Fruit fly (Drosophila melanogaster): Measurements from ENCODE around the gene Dic2.

Gene Dic2

dm6 chr3R:20501327-20501726, at the start of gene Dic2:
Dic2 (minus strand) TSS chr3R:20501427.
- no peak for TF ChIP-seq CG10669 (GFP tag; optimal IDR thresholded peaks at IDR 0.05)

- TF ChIP-seq lz (GFP tag; optimal IDR thresholded peaks at IDR 0.05) = peak; percentile 71
- peak; percentile 67 to 88 for TF ChIP-seq ss (GFP tag; optimal IDR thresholded peaks at IDR 0.05)
- TF ChIP-seq CG6854 (GFP tag; optimal IDR thresholded peaks at IDR 0.05) = peak; percentile 63
- TF ChIP-seq Ets21C (GFP tag; optimal IDR thresholded peaks at IDR 0.05) = peak; percentile 30
- TF ChIP-seq vri (GFP tag; optimal IDR thresholded peaks at IDR 0.05) = peak; percentile 74
- TF ChIP-seq CG10631 (GFP tag; optimal IDR thresholded peaks at IDR 0.05) = peak; percentile 89
- peak; percentile 81 for TF ChIP-seq CG1621 (tag; optimal IDR thresholded peaks at IDR 0.05)
- peak; percentile 84 for TF ChIP-seq pdm3 (GFP tag; optimal IDR thresholded peaks at IDR 0.05)
- peak; percentile 75 for TF ChIP-seq Sox14 (GFP tag; optimal IDR thresholded peaks at IDR 0.05)
- peak; percentile 85 for TF ChIP-seq CG6808 (GFP tag; optimal IDR thresholded peaks at IDR 0.05)
- TF ChIP-seq dsx (GFP tag; optimal IDR thresholded peaks at IDR 0.05; ENCODE audit: poor library complexity, severe bottlenecking) = peak; percentile 84
- TF ChIP-seq CG7368 (GFP tag; optimal IDR thresholded peaks at IDR 0.05) = peak; percentile 79
- peak; percentile 79 for TF ChIP-seq net (GFP tag; optimal IDR thresholded peaks at IDR 0.05)
- peak; percentile 92 for TF ChIP-seq CG3919 (GFP tag; optimal IDR thresholded peaks at IDR 0.05)
- peak; percentile 89 for TF ChIP-seq CG34406 (GFP tag; optimal IDR thresholded peaks at IDR 0.05)
- TF ChIP-seq CG6163 (GFP tag; IDR thresholded peaks at IDR 0.05) = peak; percentile 90
- TF ChIP-seq Eip78C (GFP tag) = peak; percentile 94
- TF ChIP-seq dac (GFP tag; optimal IDR thresholded peaks at IDR 0.05) = peak; percentile 77
- TF ChIP-seq CG15336 (GFP tag; IDR thresholded peaks at IDR 0.05) = peak; percentile 87
- TF ChIP-seq CG31627 (GFP tag; optimal IDR thresholded peaks at IDR 0.05) = peak; percentile 75
- peak; percentile 87 for TF ChIP-seq CG8319 (GFP tag; optimal IDR thresholded peaks at IDR 0.05)
- TF ChIP-seq fkh (GFP tag; optimal IDR thresholded peaks at IDR 0.05) = no peak
- TF ChIP-seq Smox (GFP tag; optimal IDR thresholded peaks at IDR 0.05) = peak; percentile 76
- TF ChIP-seq esn (GFP tag; optimal IDR thresholded peaks at IDR 0.05) = peak; percentile 82
- peak; percentile 86 for TF ChIP-seq CG11762 (GFP tag; optimal IDR thresholded peaks at IDR 0.05; ENCODE audit: insufficient read depth)
- peak; percentile 78 for TF ChIP-seq spab (GFP tag; optimal IDR thresholded peaks at IDR 0.05)
- peak; percentile 89 for TF ChIP-seq CG8119 (GFP tag; IDR thresholded peaks at IDR 0.05)
- peak; percentile 89 for TF ChIP-seq CG8632 (GFP tag; optimal IDR thresholded peaks at IDR 0.05)
- peak; percentile 65 for TF ChIP-seq Hr39 (GFP tag; optimal IDR thresholded peaks at IDR 0.05)
- TF ChIP-seq CG9139 (GFP tag; optimal IDR thresholded peaks at IDR 0.05) = peak; percentile 74
- TF ChIP-seq Blimp-1 (GFP tag; optimal IDR thresholded peaks at IDR 0.05) = peak; percentile 64
- TF ChIP-seq Eip75B (GFP tag; optimal IDR thresholded peaks at IDR 0.05) = peak; percentile 84
- peak; percentile 83 for TF ChIP-seq CG6792 (GFP tag; optimal IDR thresholded peaks at IDR 0.05)
- TF ChIP-seq cyc (GFP tag; optimal IDR thresholded peaks at IDR 0.05) = peak; percentile 78
- peak; percentile 49 for TF ChIP-seq CG16779 (tag; optimal IDR thresholded peaks at IDR 0.05)
- peak; percentile 78 for TF ChIP-seq topi (GFP tag; optimal IDR thresholded peaks at IDR 0.05)
- peak; percentile 79 for TF ChIP-seq Hr4 (GFP tag; optimal IDR thresholded peaks at IDR 0.05)
- TF ChIP-seq acj6 (GFP tag; optimal IDR thresholded peaks at IDR 0.05) = peak; percentile 90
- peak; percentile 86 for TF ChIP-seq Sox15 (GFP tag; optimal IDR thresholded peaks at IDR 0.05)
- peak; percentile 91 for TF ChIP-seq achi (GFP tag; optimal IDR thresholded peaks at IDR 0.05)
- TF ChIP-seq eg (GFP tag; IDR thresholded peaks at IDR 0.05) = peak; percentile 80
- peak; percentile 80 for TF ChIP-seq Lpt (GFP tag; optimal IDR thresholded peaks at IDR 0.05)
- peak; percentile 91 for TF ChIP-seq Ets96B (tag; optimal IDR thresholded peaks at IDR 0.05)
- peak; percentile 90 for TF ChIP-seq CG32006 (GFP tag; optimal IDR thresholded peaks at IDR 0.05)
- TF ChIP-seq fd59A (GFP tag; optimal IDR thresholded peaks at IDR 0.05) = peak; percentile 85
- TF ChIP-seq CG4318 (GFP tag; optimal IDR thresholded peaks at IDR 0.05) = peak; percentile 72
- TF ChIP-seq CG11294 (GFP tag; IDR thresholded peaks at IDR 0.05) = peak; percentile 71
Measured at dm6 chr3R:20549855-20550603, 48.8 kb upstream of the Dic2 start.

Measured in whole organism, prepupa.